Worm (Caenorhabditis elegans) whole organism, early embryonic: ENCODE results near the gene F09E5.11.

Experiments used
- B0310.2 ChIP-seq: sonication (generic microtip); optimal IDR thresholded peaks from 2 replicates; lab custom pipeline; 2016; ENCODE audit warnings: mild to moderate bottlenecking, missing genetic modification characterization, missing compliant biosample characterization
- ceh-13 ChIP-seq: fragments of 200-800 bp; sonication (Bioruptor generic); optimal IDR thresholded peaks from 2 replicates; lab custom pipeline; 2018; ENCODE audit warnings: mild to moderate bottlenecking, missing genetic modification characterization, missing compliant biosample characterization
- ets-7 ChIP-seq: sonication (generic microtip); optimal IDR thresholded peaks from 2 replicates; lab custom pipeline; 2016; ENCODE audit warnings: missing genotype, missing genetic modification characterization, missing compliant biosample characterization
- flt-1 ChIP-seq: fragments of 200-800 bp; sonication (Bioruptor generic); IDR thresholded peaks from 2 replicates; pipeline ENCODE4 v1.3.6; 2022; ENCODE audit warnings: missing genetic modification characterization, missing compliant biosample characterization
- hmbx-1 ChIP-seq: sonication (generic microtip); optimal IDR thresholded peaks from 2 replicates; lab custom pipeline; 2016; ENCODE audit warnings: mild to moderate bottlenecking, missing genetic modification characterization, missing compliant biosample characterization
- tbx-11 ChIP-seq: fragments of 200-800 bp; sonication (Bioruptor generic); IDR thresholded peaks from 2 replicates; pipeline ENCODE4 v1.3.6; 2022; ENCODE audit warnings: missing genetic modification characterization, missing compliant biosample characterization

- TF ChIP-seq ets-7 (tag; lab: Kevin White, UChicago) = no peak
- no peak for TF ChIP-seq tbx-11 (GFP tag; lab: Robert Waterston, UW)
- TF ChIP-seq flt-1 = no peak
- no peak for TF ChIP-seq B0310.2
- TF ChIP-seq hmbx-1 (tag; lab: Kevin White, UChicago) = no peak
- TF ChIP-seq ceh-13 (GFP tag; lab: Kevin White, UChicago) = no peak
Observed at ce11 chrII:5336660-5337494, 21.1 kb downstream of the F09E5.11 start.
